Fruit fly (Drosophila melanogaster) whole organism, embryonic: Measurements from ENCODE around the gene CG13117.

ENCODE experiments used
- CG15011 ChIP-seq: fragments of 200-800 bp; sonication (Bioruptor generic); optimal IDR thresholded peaks from 3 replicates; lab custom pipeline; 2018; ENCODE audit warnings: missing biosample characterization, mild to moderate bottlenecking, missing genetic modification characterization
- Hr3 ChIP-seq: fragments of 200-800 bp; sonication (Bioruptor generic); optimal IDR thresholded peaks from 3 replicates; lab custom pipeline; 2016; ENCODE audit warnings: missing biosample characterization, missing genetic modification characterization
- Ravus ChIP-seq: fragments of 200-800 bp; sonication (Bioruptor generic); IDR thresholded peaks from 2 replicates; pipeline ENCODE4 v1.3.6; 2022; ENCODE audit warnings: missing biosample characterization, missing genetic modification characterization
- aop ChIP-seq: fragments of 200-800 bp; sonication (Bioruptor generic); IDR thresholded peaks from 2 replicates; pipeline ENCODE4 v1.3.6; 2022; ENCODE audit warnings: missing biosample characterization, missing genetic modification characterization
- nerfin-2 ChIP-seq: fragments of 200-800 bp; sonication (Bioruptor generic); IDR thresholded peaks from 2 replicates; pipeline ENCODE4 v1.3.6; 2022; ENCODE audit warnings: missing biosample characterization, missing genetic modification characterization; ENCODE audit not compliant: partially characterized antibody
- sob ChIP-seq: fragments of 200-800 bp; sonication (Bioruptor generic); IDR thresholded peaks from 2 replicates; pipeline ENCODE4 v1.3.6; 2022; ENCODE audit warnings: missing biosample characterization, missing genetic modification characterization

dm6 chr2L:9699615-9700014 lies 36.8 kb upstream of the CG13117 start, which contains the start of gene hoip:
- TF ChIP-seq Ravus (GFP tag; lab: Robert Waterston, UW) (no peak), CG15011 (GFP tag; lab: Kevin White, UChicago) (no peak), nerfin-2 (GFP tag; lab: Robert Waterston, UW) (no peak), Hr3 (no peak), aop (GFP tag; lab: Robert Waterston, UW) (no peak), sob (no peak)
